Worm (Caenorhabditis elegans) whole organism, mixed stage, embryonic: ENCODE results near the gene wdr-46.

Experiments used
- bed-3 ChIP-seq: fragments of 200-800 bp; sonication (Bioruptor generic); optimal IDR thresholded peaks from 3 replicates; lab custom pipeline; 2018; ENCODE audit warnings: mild to moderate bottlenecking, missing genetic modification characterization, moderate library complexity, missing compliant biosample characterization
- blmp-1 ChIP-seq: fragments of 150-350 bp; optimal IDR thresholded peaks from 2 replicates; lab custom pipeline; 2014; ENCODE audit warnings: missing biosample characterization, missing genetic modification characterization
- ceh-39 ChIP-seq: fragments of 150-350 bp; optimal IDR thresholded peaks from 2 replicates; lab custom pipeline; 2014; ENCODE audit warnings: missing biosample characterization, missing genetic modification characterization
- ceh-43 ChIP-seq: fragments of 200-800 bp; sonication (Bioruptor generic); optimal IDR thresholded peaks from 2 replicates; lab custom pipeline; 2018; ENCODE audit warnings: mild to moderate bottlenecking, missing genetic modification characterization, moderate library complexity, missing compliant biosample characterization
- ceh-83 ChIP-seq: fragments of 200-800 bp; sonication (Bioruptor generic); optimal IDR thresholded peaks from 2 replicates; lab custom pipeline; 2018; ENCODE audit warnings: mild to moderate bottlenecking, missing genetic modification characterization, missing compliant biosample characterization
- ces-1 ChIP-seq: fragments of 150-350 bp; optimal IDR thresholded peaks from 2 replicates; lab custom pipeline; 2014; ENCODE audit warnings: missing biosample characterization, missing genetic modification reagents, missing genetic modification characterization
- cnd-1 ChIP-seq: fragments of 200-800 bp; sonication (Bioruptor generic); optimal IDR thresholded peaks from 2 replicates; lab custom pipeline; 2018; ENCODE audit warnings: mild to moderate bottlenecking, missing genetic modification characterization, missing compliant biosample characterization
- drap-1 ChIP-seq: fragments of 200-800 bp; sonication (Bioruptor generic); optimal IDR thresholded peaks from 3 replicates; lab custom pipeline; 2018; ENCODE audit warnings: mild to moderate bottlenecking, missing genetic modification characterization, missing compliant biosample characterization
- elt-1 ChIP-seq: sonication (generic microtip); optimal IDR thresholded peaks from 2 replicates; lab custom pipeline; 2017; ENCODE audit warnings: missing genetic modification characterization, mild to moderate bottlenecking, missing compliant biosample characterization, antibody characterized with exemption, moderate library complexity, borderline replicate concordance; ENCODE audit not compliant: insufficient read depth
- elt-3 ChIP-seq: fragments of 150-350 bp; optimal IDR thresholded peaks from 2 replicates; lab custom pipeline; 2014; ENCODE audit warnings: missing biosample characterization, missing genetic modification characterization
- ham-2 ChIP-seq: fragments of 200-800 bp; sonication (Bioruptor generic); optimal IDR thresholded peaks from 2 replicates; lab custom pipeline; 2018; ENCODE audit warnings: mild to moderate bottlenecking, missing genetic modification characterization, missing compliant biosample characterization
- hlh-1 ChIP-seq: fragments of 150-350 bp; optimal IDR thresholded peaks from 2 replicates; lab custom pipeline; 2014; ENCODE audit warnings: missing biosample characterization, missing genetic modification reagents, missing genetic modification characterization
- lin-32 ChIP-seq: fragments of 200-800 bp; sonication (Bioruptor generic); optimal IDR thresholded peaks from 2 replicates; lab custom pipeline; 2018; ENCODE audit warnings: mild to moderate bottlenecking, missing genetic modification characterization, missing compliant biosample characterization
- lsy-2 ChIP-seq: fragments of 150-350 bp; optimal IDR thresholded peaks from 2 replicates; lab custom pipeline; 2014; ENCODE audit warnings: missing biosample characterization, missing genetic modification characterization
- mep-1 ChIP-seq: fragments of 150-350 bp; optimal IDR thresholded peaks from 2 replicates; lab custom pipeline; 2017; ENCODE audit warnings: missing biosample characterization, missing genetic modification reagents, missing genetic modification characterization, inconsistent platforms
- mls-2 ChIP-seq: sonication (generic microtip); optimal IDR thresholded peaks from 2 replicates; lab custom pipeline; 2016; ENCODE audit warnings: mild to moderate bottlenecking, missing genetic modification characterization, moderate library complexity, missing compliant biosample characterization
- nhr-12 ChIP-seq: fragments of 150-350 bp; optimal IDR thresholded peaks from 2 replicates; lab custom pipeline; 2014; ENCODE audit warnings: missing biosample characterization, missing genetic modification characterization
- nhr-2 ChIP-seq: fragments of 150-350 bp; optimal IDR thresholded peaks from 2 replicates; lab custom pipeline; 2014; ENCODE audit warnings: missing biosample characterization, missing genetic modification characterization
- nhr-237 ChIP-seq: fragments of 150-350 bp; optimal IDR thresholded peaks from 2 replicates; lab custom pipeline; 2014; ENCODE audit warnings: missing biosample characterization, missing genetic modification characterization
- nhr-28 ChIP-seq: fragments of 150-350 bp; optimal IDR thresholded peaks from 2 replicates; lab custom pipeline; 2014; ENCODE audit warnings: missing biosample characterization, missing genetic modification characterization
- nhr-76 ChIP-seq: sonication (generic microtip); optimal IDR thresholded peaks from 2 replicates; lab custom pipeline; 2017; ENCODE audit warnings: missing biosample characterization, missing genetic modification characterization
- sem-2 ChIP-seq: fragments of 200-800 bp; sonication (Bioruptor generic); optimal IDR thresholded peaks from 2 replicates; lab custom pipeline; 2018; ENCODE audit warnings: mild to moderate bottlenecking, missing genetic modification characterization, missing compliant biosample characterization
- sptf-1 ChIP-seq: sonication (generic microtip); optimal IDR thresholded peaks from 2 replicates; lab custom pipeline; 2017; ENCODE audit warnings: mild to moderate bottlenecking, missing genetic modification characterization, moderate library complexity, missing compliant biosample characterization
- unc-120 ChIP-seq: sonication (generic microtip); optimal IDR thresholded peaks from 2 replicates; lab custom pipeline; 2017; ENCODE audit warnings: missing genetic modification characterization, missing compliant biosample characterization; ENCODE audit not compliant: poor library complexity, severe bottlenecking
- unc-62 ChIP-seq: fragments of 150-350 bp; optimal IDR thresholded peaks from 2 replicates; lab custom pipeline; 2014; ENCODE audit warnings: missing biosample characterization, missing genetic modification reagents, missing genetic modification characterization
- ztf-11 ChIP-seq: fragments of 150-350 bp; optimal IDR thresholded peaks from 2 replicates; lab custom pipeline; 2014; ENCODE audit warnings: missing biosample characterization, missing genetic modification characterization

wdr-46 gene

DNA sequence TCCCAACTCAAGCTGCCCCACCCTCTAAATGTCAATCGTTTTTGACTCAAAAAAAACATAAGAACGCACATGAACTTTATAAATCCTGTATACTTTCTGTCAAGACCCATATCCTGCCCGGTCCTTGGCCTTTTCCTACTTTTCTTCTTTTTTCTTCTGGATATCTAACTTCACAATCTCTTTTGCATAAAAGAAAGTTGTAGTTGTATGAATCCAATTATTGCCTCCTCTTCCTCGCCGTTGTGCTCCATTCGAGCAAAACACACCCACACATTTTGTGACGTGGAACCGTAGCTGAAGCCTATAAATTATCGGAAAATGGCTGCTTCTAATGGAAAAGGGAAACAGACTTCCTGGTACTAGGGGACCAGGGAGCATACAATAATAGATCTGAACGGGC, 21.8 kb upstream of the wdr-46 start:
- TF ChIP-seq ceh-39 (no peak), ces-1 (GFP tag; lab: Kevin White, UChicago) (peak; percentile 23)

DNA sequence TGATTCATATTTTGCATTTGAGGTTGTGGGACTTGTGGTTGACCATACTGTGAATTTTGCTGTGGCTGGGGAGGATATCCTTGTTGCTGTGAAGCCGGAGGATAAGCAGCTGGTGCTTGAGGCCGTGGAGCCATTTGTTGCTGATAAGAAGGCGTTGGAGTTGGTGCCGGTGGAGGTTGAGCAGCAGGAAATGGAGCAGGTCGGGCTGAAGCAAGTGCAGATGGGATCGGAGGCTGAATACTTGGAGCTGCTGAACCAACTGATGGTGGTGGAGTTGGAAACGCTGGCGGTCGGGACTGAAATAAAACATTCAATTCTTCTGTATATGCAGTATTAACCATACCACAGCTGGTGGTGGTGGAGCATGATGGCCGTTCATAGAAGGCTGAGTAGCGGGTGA, 12.1 kb upstream of the wdr-46 start:
- no peak for TF ChIP-seq ceh-39
- TF ChIP-seq ham-2 (GFP tag; lab: Kevin White, UChicago): no peak

DNA sequence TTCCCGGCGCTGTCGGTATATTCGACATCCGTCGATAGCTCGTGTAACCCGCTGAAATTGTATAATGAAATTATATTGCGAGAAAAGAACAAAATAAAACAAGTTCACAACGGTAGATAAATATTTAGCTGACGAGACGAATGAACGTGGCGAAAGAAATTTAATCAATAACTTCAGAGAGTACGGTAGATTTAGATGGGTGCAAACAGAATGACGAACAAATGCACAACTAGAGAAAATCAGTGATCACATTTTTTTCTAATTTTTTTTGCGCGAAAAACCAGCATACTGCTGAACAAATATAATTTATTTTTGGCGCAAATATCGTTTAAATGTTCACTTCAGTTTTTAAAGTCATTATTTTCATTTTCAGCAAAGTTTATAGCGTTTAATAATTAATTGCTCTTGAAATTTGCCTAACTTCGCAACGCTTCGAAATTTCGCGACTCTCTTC, 11.3 kb upstream of the wdr-46 start, which contains the start of gene sec-24.2:
TSS of gene sec-24.2 (minus strand) at position 51 of the 454 bp plus-strand sequence.
- TF ChIP-seq nhr-2 (tag; lab: Kevin White, UChicago) (no peak), blmp-1 (tag; lab: Kevin White, UChicago) (no peak), nhr-12 (tag; lab: Kevin White, UChicago) (no peak), ces-1 (GFP tag; lab: Kevin White, UChicago) (no peak), lsy-2 (tag; lab: Kevin White, UChicago) (no peak), mls-2 (tag; lab: Kevin White, UChicago) (no peak), hlh-1 (tag; lab: Kevin White, UChicago) (no peak), elt-1 (tag; lab: Kevin White, UChicago) (no peak), bed-3 (GFP tag; lab: Kevin White, UChicago) (no peak), mep-1 (tag; lab: Kevin White, UChicago) (no peak), sptf-1 (no peak), sem-2 (GFP tag; lab: Kevin White, UChicago) (no peak), nhr-76 (tag; lab: Kevin White, UChicago) (no peak), unc-120 (tag; lab: Kevin White, UChicago) (no peak)
- TF ChIP-seq, all 35 proteins: peak for 0

DNA sequence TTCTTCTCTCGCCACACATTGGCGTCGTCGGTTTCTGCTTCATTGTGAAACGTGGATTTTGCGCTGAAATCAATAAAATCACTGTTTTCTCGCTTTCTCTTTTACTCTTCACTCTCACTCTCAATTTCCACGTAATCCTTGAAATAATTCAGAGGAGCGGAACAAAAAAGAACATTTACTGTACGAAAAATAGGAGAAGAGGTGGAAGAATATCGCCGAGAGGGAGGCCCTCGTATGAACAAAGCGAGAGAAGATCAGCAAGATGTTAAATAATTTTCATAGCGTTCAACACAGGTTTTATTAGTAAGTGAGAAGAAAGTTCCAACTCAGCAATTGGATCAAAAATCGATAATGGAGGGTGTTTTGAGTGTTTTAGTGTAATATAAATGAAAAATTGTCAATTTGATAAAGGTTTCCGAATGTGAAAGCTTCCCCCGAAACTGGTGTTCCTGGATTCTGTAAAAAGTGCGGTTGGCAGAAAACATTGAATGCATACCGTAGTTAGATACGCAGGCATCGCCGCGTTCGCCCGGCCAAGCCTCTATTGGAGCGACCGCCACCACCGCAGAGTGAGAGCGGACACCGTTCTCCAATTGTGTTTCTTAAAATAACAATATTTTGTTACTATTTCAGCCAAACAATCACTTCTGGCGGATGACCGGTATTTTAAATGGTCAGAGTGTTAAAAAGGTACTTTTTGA, 10.5 kb upstream of the wdr-46 start, which contains the start of the genes ccr-4 and ZC518.8:
TSS of gene ccr-4 (plus strand) at position 151 of the 701 bp plus-strand sequence.
TSS of gene ZC518.8 (minus strand) at position 517 of the 701 bp plus-strand sequence.
- TF ChIP-seq lsy-2 (tag; lab: Kevin White, UChicago) (peak; percentile 89), lin-32 (no peak), unc-62 (no peak)

DNA sequence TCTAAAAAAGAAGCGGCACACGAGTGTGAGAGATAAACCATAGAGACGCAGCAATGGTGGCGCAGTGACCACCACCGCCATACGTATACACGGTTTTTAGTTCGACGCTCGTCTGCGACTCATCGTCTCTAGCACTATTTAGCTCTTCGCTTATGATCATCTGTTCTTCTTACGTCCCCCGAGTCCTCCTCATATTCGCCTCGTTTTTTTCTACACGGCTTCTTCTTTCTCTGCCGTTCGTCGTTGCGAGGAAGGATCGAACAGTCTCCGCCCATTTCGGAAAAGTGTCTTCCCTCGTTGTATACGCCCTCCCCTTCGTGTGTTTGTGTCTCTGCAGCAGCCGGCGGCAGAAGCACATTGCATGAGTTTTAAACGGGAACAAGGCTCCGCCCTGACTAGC, 7.1 kb upstream of the wdr-46 start:
- TF ChIP-seq nhr-12 (tag; lab: Kevin White, UChicago): no peak
- TF ChIP-seq sptf-1: peak; percentile 4
- no peak for TF ChIP-seq ztf-11

DNA sequence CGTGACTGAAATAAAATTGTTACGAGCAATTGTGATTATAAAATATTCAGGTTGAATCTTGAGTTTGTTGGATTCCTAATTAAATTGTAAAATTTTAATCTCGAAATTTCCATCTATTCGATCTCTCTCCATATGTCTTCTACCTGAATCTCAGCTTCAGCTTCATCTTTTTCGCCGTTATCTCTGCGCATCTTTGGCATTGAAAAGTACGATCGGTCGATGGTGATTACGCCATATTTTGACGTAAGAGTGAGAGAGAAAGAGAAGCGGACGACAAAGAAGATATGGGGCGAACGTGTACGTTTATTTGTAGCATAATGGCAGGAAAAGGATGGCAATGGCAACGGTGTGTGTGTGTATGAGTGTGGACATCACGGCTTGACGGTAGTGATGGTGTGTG, 5.5 kb upstream of the wdr-46 start:
- TF ChIP-seq ceh-83 (no peak), nhr-237 (tag; lab: Kevin White, UChicago) (no peak), unc-62 (no peak), elt-1 (tag; lab: Kevin White, UChicago) (peak; percentile 94)

DNA sequence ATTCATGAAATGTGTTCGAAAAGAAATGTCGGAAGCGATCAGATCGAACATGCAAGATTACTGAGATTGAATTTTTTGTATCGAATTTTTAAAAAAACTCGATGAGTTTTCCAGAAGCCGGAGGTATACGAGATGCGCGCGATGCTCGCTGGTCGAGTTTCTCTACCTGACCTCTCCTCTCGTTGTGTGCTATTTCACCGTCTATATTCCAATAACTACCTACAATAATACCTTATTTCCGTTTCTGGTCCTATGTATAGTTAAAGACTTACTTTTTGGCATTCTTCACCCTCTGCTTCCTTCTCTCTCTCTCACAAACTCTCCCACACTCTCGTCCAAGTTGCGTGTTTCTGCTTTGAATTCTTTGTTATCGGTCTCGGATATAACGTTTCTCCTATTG, 713 bp upstream of the wdr-46 start:
- TF ChIP-seq ceh-43 (GFP tag; lab: Kevin White, UChicago) (no peak), elt-3 (tag; lab: Kevin White, UChicago) (no peak), nhr-237 (tag; lab: Kevin White, UChicago) (no peak), unc-120 (tag; lab: Kevin White, UChicago) (no peak)
- TF ChIP-seq, all 35 proteins: peak for 0

DNA sequence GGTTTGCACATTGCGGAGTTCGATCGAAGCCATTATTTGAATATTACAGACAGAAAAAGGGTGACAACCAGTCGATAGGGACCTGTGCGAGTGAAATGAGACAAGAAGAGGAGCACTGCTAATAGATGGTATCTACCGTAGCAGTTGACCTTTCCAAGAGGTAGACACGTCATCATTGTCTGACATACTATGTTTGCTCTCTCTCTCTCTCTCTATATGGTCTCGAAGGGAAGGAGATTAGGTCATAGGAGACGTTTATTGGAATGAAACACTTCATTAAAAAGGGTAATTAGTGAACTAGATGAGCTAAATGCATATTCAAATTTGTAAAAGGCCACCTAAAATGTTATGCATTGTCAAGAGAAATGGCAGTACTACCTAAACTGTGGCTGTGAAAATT, 4.0 kb downstream of the wdr-46 start, which contains the start of gene atz-1:
TSS of gene atz-1 (minus strand) at position 101 of the 400 bp plus-strand sequence.
- TF ChIP-seq bed-3 (GFP tag; lab: Kevin White, UChicago) (no peak), sem-2 (GFP tag; lab: Kevin White, UChicago) (no peak), nhr-2 (tag; lab: Kevin White, UChicago) (peak; percentile 80), ceh-39 (peak; percentile 36), ztf-11 (no peak), ham-2 (GFP tag; lab: Kevin White, UChicago) (no peak), nhr-28 (tag; lab: Kevin White, UChicago) (no peak), cnd-1 (tag; lab: Kevin White, UChicago) (no peak), drap-1 (GFP tag; lab: Kevin White, UChicago) (no peak)
